Worm (Caenorhabditis elegans) whole organism, L4 larva: ENCODE measurements around the gene tba-4.

Experiments
- ZK337.2 ChIP-seq: fragments of 200-800 bp; sonication (Bioruptor generic); IDR thresholded peaks from 2 replicates; pipeline ENCODE4 v1.3.6; 2022; ENCODE audit warnings: missing genetic modification reagents, missing genetic modification characterization, missing compliant biosample characterization
- aly-2 ChIP-seq: sonication (generic microtip); optimal IDR thresholded peaks from 2 replicates; lab custom pipeline; 2018; ENCODE audit warnings: missing biosample characterization, missing genetic modification characterization
- ceh-28 ChIP-seq: fragments of 150-350 bp; optimal IDR thresholded peaks from 2 replicates; lab custom pipeline; 2014; ENCODE audit warnings: missing biosample characterization, missing genetic modification reagents, missing genetic modification characterization
- ceh-62 ChIP-seq: sonication (generic microtip); optimal IDR thresholded peaks from 2 replicates; lab custom pipeline; 2017; ENCODE audit warnings: missing biosample characterization, missing genetic modification characterization
- ces-1 ChIP-seq: fragments of 150-350 bp; sonication (generic microtip); optimal IDR thresholded peaks from 4 replicates; lab custom pipeline; 2014; ENCODE audit warnings: missing biosample characterization, missing genetic modification reagents, missing genetic modification characterization
- cey-2 ChIP-seq: sonication (generic microtip); optimal IDR thresholded peaks from 3 replicates; lab custom pipeline; 2017; ENCODE audit warnings: missing genetic modification characterization, mild to moderate bottlenecking, missing compliant biosample characterization, antibody characterized with exemption, borderline replicate concordance; ENCODE audit not compliant: insufficient read depth
- jun-1 ChIP-seq: fragments of 150-350 bp; optimal IDR thresholded peaks from 2 replicates; lab custom pipeline; 2014; ENCODE audit warnings: missing biosample characterization, missing genetic modification reagents, missing genetic modification characterization
- lin-39 ChIP-seq: fragments of 150-350 bp; optimal IDR thresholded peaks from 2 replicates; lab custom pipeline; 2014; ENCODE audit warnings: missing biosample characterization, missing genetic modification reagents, missing genetic modification characterization
- mdl-1 ChIP-seq, 2 experiments: fragments of 150-350 bp in 1 of 2; sonication (generic microtip) in 1 of 2; optimal IDR thresholded peaks; 2 replicates each; lab custom pipeline; 2014 to 2017; ENCODE audit warnings: missing biosample characterization in 2 of 2, missing genetic modification characterization in 2 of 2
- pha-4 ChIP-seq, 2 experiments: fragments of 150-350 bp in 1 of 2; fragments of 200-800 bp in 1 of 2; sonication (Bioruptor generic) in 1 of 2; IDR thresholded peaks in 1 of 2; optimal IDR thresholded peaks in 1 of 2; 2 replicates each; pipeline versions ENCODE4 v1.3.6 to Lab custom; 2014 to 2022; ENCODE audit warnings: missing genetic modification characterization in 2 of 2, missing genetic modification reagents in 2 of 2, missing biosample characterization in 1 of 2, missing compliant biosample characterization in 1 of 2
- unc-130 ChIP-seq: sonication (generic microtip); optimal IDR thresholded peaks from 2 replicates; lab custom pipeline; 2016; ENCODE audit warnings: missing genetic modification reagents, missing genetic modification characterization, missing compliant biosample characterization
- unc-62 ChIP-seq, 3 experiments: fragments of 150-350 bp in 1 of 3; sonication (generic microtip); optimal IDR thresholded peaks in 2 of 3; peaks in 1 of 3; 1 replicate in 1 of 3; 2 replicates in 2 of 3; lab custom pipeline; 2014 to 2017; ENCODE audit warnings: missing biosample characterization in 3 of 3, missing genetic modification characterization in 3 of 3, missing genetic modification reagents in 3 of 3, missing genotype in 1 of 3

DNA sequence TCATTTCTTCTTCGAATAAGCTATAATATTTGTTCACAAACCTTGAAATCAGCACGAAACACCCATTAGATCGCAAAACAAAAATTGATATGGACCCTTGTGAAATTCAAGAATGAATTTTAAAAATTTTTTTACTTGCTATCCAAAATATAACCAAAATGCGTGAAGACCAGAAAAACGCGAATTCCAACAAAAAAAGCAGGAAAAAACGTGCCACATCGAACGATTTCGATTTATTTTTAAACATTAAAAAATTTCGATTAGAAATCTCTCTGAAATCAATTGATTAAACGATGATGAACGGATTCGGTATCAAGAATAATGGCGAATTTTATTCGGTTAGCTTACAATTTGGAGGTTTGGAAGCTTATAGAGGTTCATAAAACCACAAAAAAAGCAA, 28.8 kb downstream of the tba-4 start, which contains the start of the genes tceb-3 and gskl-1:
- no peak for TF ChIP-seq aly-2 (tag; lab: Kevin White, UChicago)
- TF ChIP-seq ceh-28 (tag; lab: Kevin White, UChicago): no peak
- TF ChIP-seq jun-1: no peak
- no peak for TF ChIP-seq pha-4 (GFP tag; IDR thresholded peaks at IDR 0.05; lab: Robert Waterston, UW)
- TF ChIP-seq pha-4 (tag; optimal IDR thresholded peaks at IDR 0.05; lab: Kevin White, UChicago): no peak
- TF ChIP-seq ZK337.2: no peak
- TF ChIP-seq mdl-1 (tag; optimal IDR thresholded peaks at IDR 0.05; lab: Kevin White, UChicago): no peak
- TF ChIP-seq ceh-62: no peak
- TF ChIP-seq unc-130 (GFP tag; lab: Kevin White, UChicago): no peak
- no peak for TF ChIP-seq ces-1 (GFP tag; lab: Kevin White, UChicago)
- no peak for TF ChIP-seq lin-39
- TF ChIP-seq unc-62 (GFP tag; optimal IDR thresholded peaks at IDR 0.05 in 1 of 2; lab: Kevin White, UChicago): no peak
- TF ChIP-seq unc-62 (tag; optimal IDR thresholded peaks at IDR 0.05; lab: Kevin White, UChicago): no peak
- TF ChIP-seq cey-2 (tag; lab: Kevin White, UChicago): no peak
